Fruit fly (Drosophila melanogaster) whole organism, embryonic: ENCODE measurements around the gene CG15196.

Experiments
- CG10274 ChIP-seq: fragments of 200-800 bp; sonication (Bioruptor generic); optimal IDR thresholded peaks from 3 replicates; lab custom pipeline; 2017; ENCODE audit warnings: missing biosample characterization, mild to moderate bottlenecking, missing genetic modification characterization
- CG10321 ChIP-seq: fragments of 200-800 bp; sonication (Bioruptor generic); IDR thresholded peaks from 2 replicates; pipeline ENCODE4 v1.3.6; 2022; ENCODE audit warnings: missing biosample characterization, missing genetic modification characterization
- CG10959 ChIP-seq: fragments of 200-800 bp; sonication (Bioruptor generic); IDR thresholded peaks from 2 replicates; pipeline ENCODE4 v1.3.6; 2022; ENCODE audit warnings: missing biosample characterization, missing genetic modification characterization
- CG11560 ChIP-seq: fragments of 200-800 bp; sonication (Bioruptor generic); IDR thresholded peaks from 3 replicates; pipeline ENCODE4 v1.3.6; 2022; ENCODE audit warnings: missing biosample characterization, missing genetic modification characterization
- CG11695 ChIP-seq: fragments of 200-800 bp; sonication (Bioruptor generic); IDR thresholded peaks from 3 replicates; pipeline ENCODE4 v1.3.6; 2022; ENCODE audit warnings: missing biosample characterization, missing genetic modification characterization
- CG12659 ChIP-seq: fragments of 200-800 bp; sonication (Bioruptor generic); optimal IDR thresholded peaks from 3 replicates; lab custom pipeline; 2017; ENCODE audit warnings: mild to moderate bottlenecking, missing biosample characterization, missing genetic modification reagents, missing genetic modification characterization
- CG13287 ChIP-seq: fragments of 200-800 bp; sonication (Bioruptor generic); IDR thresholded peaks from 2 replicates; pipeline ENCODE4 v1.3.6; 2022; ENCODE audit warnings: missing biosample characterization, missing genetic modification characterization; ENCODE audit not compliant: partially characterized antibody
- CG14667 ChIP-seq: fragments of 200-800 bp; sonication (Bioruptor generic); IDR thresholded peaks from 2 replicates; pipeline ENCODE4 v1.3.6; 2022; ENCODE audit warnings: missing biosample characterization, missing genetic modification characterization
- CG15073 ChIP-seq: fragments of 200-800 bp; sonication (Bioruptor generic); optimal IDR thresholded peaks from 2 replicates; lab custom pipeline; 2016; ENCODE audit warnings: missing biosample characterization, missing genetic modification characterization
- CG15601 ChIP-seq: fragments of 200-800 bp; sonication (Bioruptor generic); optimal IDR thresholded peaks from 3 replicates; lab custom pipeline; 2019; ENCODE audit warnings: missing biosample characterization, mild to moderate bottlenecking, missing genetic modification characterization, moderate library complexity
- CG1602 ChIP-seq: fragments of 200-800 bp; sonication (Bioruptor generic); optimal IDR thresholded peaks from 3 replicates; lab custom pipeline; 2016; ENCODE audit warnings: missing biosample characterization, missing genetic modification characterization
- CG1603 ChIP-seq: fragments of 200-800 bp; sonication (Bioruptor generic); optimal IDR thresholded peaks from 2 replicates; lab custom pipeline; 2019; ENCODE audit warnings: missing biosample characterization, mild to moderate bottlenecking, missing genetic modification characterization, moderate library complexity
- CG17612 ChIP-seq: fragments of 200-800 bp; sonication (Bioruptor generic); IDR thresholded peaks from 2 replicates; pipeline ENCODE4 v1.3.6; 2022; ENCODE audit warnings: missing biosample characterization, missing genetic modification characterization
- CG18011 ChIP-seq: fragments of 200-800 bp; sonication (Bioruptor generic); optimal IDR thresholded peaks from 2 replicates; lab custom pipeline; 2017; ENCODE audit warnings: missing biosample characterization, missing genetic modification characterization, mild to moderate bottlenecking, moderate library complexity, missing genotype
- CG2129 ChIP-seq: fragments of 200-800 bp; sonication (Bioruptor generic); IDR thresholded peaks from 2 replicates; pipeline ENCODE4 v1.3.6; 2022; ENCODE audit warnings: missing biosample characterization, missing genetic modification characterization; ENCODE audit not compliant: partially characterized antibody
- CG2199 ChIP-seq: fragments of 200-800 bp; sonication (Bioruptor generic); IDR thresholded peaks from 3 replicates; pipeline ENCODE4 v1.3.6; 2022; ENCODE audit warnings: missing biosample characterization, missing genetic modification characterization
- CG3065 ChIP-seq: fragments of 200-800 bp; sonication (Bioruptor generic); optimal IDR thresholded peaks from 2 replicates; lab custom pipeline; 2016; ENCODE audit warnings: missing biosample characterization, missing genetic modification characterization
- CG33213 ChIP-seq: fragments of 200-800 bp; sonication (Bioruptor generic); optimal IDR thresholded peaks from 3 replicates; lab custom pipeline; 2016; ENCODE audit warnings: missing biosample characterization, missing genetic modification characterization
- CG43689 ChIP-seq: fragments of 200-800 bp; sonication (Bioruptor generic); IDR thresholded peaks from 2 replicates; pipeline ENCODE4 v1.3.6; 2022; ENCODE audit warnings: missing biosample characterization, missing genetic modification characterization
- CG6254 ChIP-seq: fragments of 200-800 bp; sonication (Bioruptor generic); optimal IDR thresholded peaks from 3 replicates; lab custom pipeline; 2017; ENCODE audit warnings: mild to moderate bottlenecking, missing biosample characterization, missing genetic modification reagents, missing genetic modification characterization
- CG7987 ChIP-seq: fragments of 200-800 bp; sonication (Bioruptor generic); optimal IDR thresholded peaks from 2 replicates; lab custom pipeline; 2018; ENCODE audit warnings: missing biosample characterization, mild to moderate bottlenecking, missing genetic modification characterization, moderate library complexity
- CG8388 ChIP-seq: fragments of 200-800 bp; sonication (Bioruptor generic); optimal IDR thresholded peaks from 2 replicates; lab custom pipeline; 2019; ENCODE audit warnings: missing biosample characterization, mild to moderate bottlenecking, missing genetic modification characterization, moderate library complexity
- Drgx ChIP-seq: fragments of 200-800 bp; sonication (Bioruptor generic); IDR thresholded peaks from 2 replicates; pipeline ENCODE4 v1.3.6; 2022; ENCODE audit warnings: missing biosample characterization, missing genetic modification characterization
- Ets97D ChIP-seq: fragments of 200-800 bp; sonication (Bioruptor generic); optimal IDR thresholded peaks from 3 replicates; lab custom pipeline; 2016; ENCODE audit warnings: missing biosample characterization, missing genetic modification characterization
- GATAe ChIP-seq: fragments of 200-800 bp; sonication (Bioruptor generic); conservative IDR thresholded peaks from 2 replicates; pipeline ENCODE4 v1.3.6; 2022; ENCODE audit warnings: missing biosample characterization, missing genetic modification characterization
- HLH4C ChIP-seq: fragments of 200-800 bp; sonication (Bioruptor generic); IDR thresholded peaks from 3 replicates; pipeline ENCODE4 v1.3.6; 2022; ENCODE audit warnings: missing biosample characterization, missing genetic modification characterization; ENCODE audit not compliant: partially characterized antibody
- Med ChIP-seq: fragments of 200-800 bp; sonication (Bioruptor generic); peaks from one replicate; lab custom pipeline; 2016; ENCODE audit warnings: missing biosample characterization, missing genetic modification characterization, mild to moderate bottlenecking, inconsistent platforms, moderate library complexity
- Side ChIP-seq: fragments of 200-800 bp; sonication (Bioruptor generic); optimal IDR thresholded peaks from 2 replicates; lab custom pipeline; 2016; ENCODE audit warnings: missing biosample characterization, missing genetic modification characterization
- Spps ChIP-seq: fragments of 200-800 bp; sonication (Bioruptor generic); optimal IDR thresholded peaks from 2 replicates; lab custom pipeline; 2018; ENCODE audit warnings: missing biosample characterization, mild to moderate bottlenecking, missing genetic modification characterization
- Vsx1 ChIP-seq: fragments of 200-800 bp; sonication (Bioruptor generic); optimal IDR thresholded peaks from 2 replicates; lab custom pipeline; 2017; ENCODE audit warnings: missing biosample characterization, mild to moderate bottlenecking, missing genetic modification characterization, missing genetic modification reagents
- Xbp1 ChIP-seq: fragments of 200-800 bp; sonication (Bioruptor generic); optimal IDR thresholded peaks from 3 replicates; lab custom pipeline; 2016; ENCODE audit warnings: missing biosample characterization, mild to moderate bottlenecking, missing genetic modification characterization
- az2 ChIP-seq: fragments of 200-800 bp; sonication (Bioruptor generic); optimal IDR thresholded peaks from 3 replicates; lab custom pipeline; 2016; ENCODE audit warnings: missing biosample characterization, missing genetic modification characterization
- bowl ChIP-seq: fragments of 200-800 bp; sonication (Bioruptor generic); IDR thresholded peaks from 2 replicates; pipeline ENCODE4 v1.3.6; 2022; ENCODE audit warnings: missing biosample characterization, missing genetic modification characterization
- caup ChIP-seq: fragments of 200-800 bp; sonication (Bioruptor generic); optimal IDR thresholded peaks from 3 replicates; lab custom pipeline; 2017; ENCODE audit warnings: missing biosample characterization, mild to moderate bottlenecking, missing genetic modification characterization, moderate library complexity; ENCODE audit not compliant: severe bottlenecking
- corto ChIP-seq: fragments of 200-800 bp; sonication (Bioruptor generic); optimal IDR thresholded peaks from 2 replicates; lab custom pipeline; 2016; ENCODE audit warnings: missing biosample characterization, mild to moderate bottlenecking, missing genetic modification characterization, moderate library complexity
- disco-r ChIP-seq: fragments of 200-800 bp; sonication (Bioruptor generic); optimal IDR thresholded peaks from 2 replicates; lab custom pipeline; 2016; ENCODE audit warnings: missing biosample characterization, missing genetic modification characterization
- dmrt99B ChIP-seq: fragments of 200-800 bp; sonication (Bioruptor generic); optimal IDR thresholded peaks from 2 replicates; lab custom pipeline; 2018; ENCODE audit warnings: missing biosample characterization, mild to moderate bottlenecking, missing genetic modification characterization, moderate library complexity
- dpn ChIP-seq, 2 experiments: fragments of 200-800 bp; sonication (Bioruptor generic); optimal IDR thresholded peaks; 3 replicates each; lab custom pipeline; 2016; ENCODE audit warnings: missing biosample characterization in 2 of 2, missing genetic modification characterization in 2 of 2
- eyg ChIP-seq: fragments of 200-800 bp; sonication (Bioruptor generic); optimal IDR thresholded peaks from 3 replicates; lab custom pipeline; 2016; ENCODE audit warnings: missing biosample characterization, missing genetic modification characterization
- gcm2 ChIP-seq: fragments of 200-800 bp; sonication (Bioruptor generic); optimal IDR thresholded peaks from 2 replicates; lab custom pipeline; 2016; ENCODE audit warnings: missing biosample characterization, missing genetic modification characterization
- gt ChIP-seq: fragments of 200-800 bp; sonication (Bioruptor generic); IDR thresholded peaks from 2 replicates; pipeline ENCODE4 v1.3.6; 2022; ENCODE audit warnings: missing biosample characterization, missing genetic modification characterization
- her ChIP-seq: fragments of 200-800 bp; sonication (Bioruptor generic); optimal IDR thresholded peaks from 2 replicates; lab custom pipeline; 2016; ENCODE audit warnings: missing biosample characterization, missing genetic modification characterization
- lmd ChIP-seq: fragments of 200-800 bp; sonication (Bioruptor generic); IDR thresholded peaks from 2 replicates; pipeline ENCODE4 v1.3.6; 2022; ENCODE audit warnings: missing biosample characterization, missing genetic modification characterization
- org-1 ChIP-seq: fragments of 200-800 bp; sonication (Bioruptor generic); optimal IDR thresholded peaks from 2 replicates; lab custom pipeline; 2017; ENCODE audit warnings: missing biosample characterization, missing genetic modification characterization
- peb ChIP-seq: fragments of 200-800 bp; sonication (Bioruptor generic); IDR thresholded peaks from 2 replicates; pipeline ENCODE4 v1.3.6; 2022; ENCODE audit warnings: missing biosample characterization, missing genetic modification characterization
- prd ChIP-seq, 3 experiments: fragments of >200 bp in 2 of 3; fragments of 200-800 bp in 1 of 3; sonication (Bioruptor generic) in 1 of 3; optimal IDR thresholded peaks in 2 of 3; IDR thresholded peaks in 1 of 3; 2 replicates in 2 of 3; 3 replicates in 1 of 3; pipeline versions ENCODE4 v1.3.6 to Lab custom; 2017 to 2022; ENCODE audit warnings: missing biosample characterization in 1 of 3, missing genetic modification characterization in 1 of 3
- sima ChIP-seq: fragments of 200-800 bp; sonication (Bioruptor generic); optimal IDR thresholded peaks from 2 replicates; lab custom pipeline; 2016; ENCODE audit warnings: missing biosample characterization, missing genetic modification characterization
- slp2 ChIP-seq: fragments of 200-800 bp; sonication (Bioruptor generic); optimal IDR thresholded peaks from 2 replicates; lab custom pipeline; 2016; ENCODE audit warnings: missing biosample characterization, missing genetic modification characterization
- tio ChIP-seq: fragments of 200-800 bp; sonication (Bioruptor generic); optimal IDR thresholded peaks from 2 replicates; lab custom pipeline; 2017; ENCODE audit warnings: missing biosample characterization, missing genetic modification characterization, inconsistent platforms
- twi ChIP-seq: fragments of 200-800 bp; optimal IDR thresholded peaks from 2 replicates; lab custom pipeline; 2019; ENCODE audit warnings: missing biosample characterization, mild to moderate bottlenecking, missing genetic modification characterization, moderate library complexity
- vfl ChIP-seq: fragments of 200-800 bp; sonication (Bioruptor generic); optimal IDR thresholded peaks from 2 replicates; lab custom pipeline; 2016; ENCODE audit warnings: missing biosample characterization, missing genetic modification characterization

CG15196 gene

DNA sequence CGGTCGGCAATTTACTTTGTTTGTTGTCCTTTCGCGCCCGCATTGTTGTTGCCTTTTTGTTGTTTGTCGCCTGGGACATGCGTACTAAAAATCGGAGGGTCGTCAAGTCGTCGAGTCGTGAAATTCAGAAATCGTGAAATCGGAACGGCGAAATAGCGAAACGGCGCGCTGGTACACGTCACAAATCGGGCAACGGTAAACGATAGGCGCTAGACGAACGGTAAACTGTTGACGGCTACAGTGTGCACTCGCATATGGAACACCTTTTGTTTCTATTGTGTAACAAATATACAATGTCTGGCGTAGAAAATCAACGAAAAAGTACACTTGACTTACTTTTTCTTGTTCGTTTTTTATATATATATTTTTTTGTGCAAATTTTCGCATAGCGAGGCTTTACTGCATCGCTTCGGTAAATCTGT lies 25.7 kb upstream of the CG15196 start (continued):
- TF ChIP-seq CG8388 (GFP tag; lab: Kevin White, UChicago) (no peak), CG17612 (peak; percentile 58), vfl (GFP tag; lab: Kevin White, UChicago) (peak; percentile 47), CG10274 (GFP tag; lab: Kevin White, UChicago) (peak; percentile 21), CG3065 (GFP tag; lab: Kevin White, UChicago) (no peak), CG2129 (no peak), caup (GFP tag; lab: Kevin White, UChicago) (peak; percentile 78), CG10959 (GFP tag; lab: Robert Waterston, UW) (no peak), Drgx (GFP tag; lab: Robert Waterston, UW) (peak; percentile 66), CG43689 (no peak), her (GFP tag; lab: Kevin White, UChicago) (no peak), GATAe (0 out of 2 replicates have a peak, but pooled peaks have one; percentile 21), org-1 (peak; percentile 54), CG11560 (tag; lab: Robert Waterston, UW) (peak; percentile 77; the same call in 2 of the 3 replicates), CG6254 (GFP tag; lab: Kevin White, UChicago) (no peak), CG1602 (peak; percentile 19), Med (peak; percentile 97), dpn (GFP tag; optimal IDR thresholded peaks at IDR 0.05; lab: Kevin White, UChicago) (peak; percentile 62 to 63), Ets97D (GFP tag; lab: Kevin White, UChicago) (peak; percentile 11), CG12659 (GFP tag; lab: Kevin White, UChicago) (peak; percentile 71), CG7987 (GFP tag; lab: Kevin White, UChicago) (no peak), corto (GFP tag; lab: Kevin White, UChicago) (no peak), Side (GFP tag; lab: Kevin White, UChicago) (peak; percentile 9), CG11695 (GFP tag; lab: Robert Waterston, UW) (peak; percentile 72; the same call in 2 of the 3 replicates), peb (GFP tag; lab: Robert Waterston, UW) (no peak), CG15601 (no peak), slp2 (GFP tag; lab: Kevin White, UChicago) (peak; percentile 31), tio (GFP tag; lab: Kevin White, UChicago) (peak; percentile 42), Xbp1 (GFP tag; lab: Kevin White, UChicago) (peak; percentile 73), CG1603 (tag; lab: Kevin White, UChicago) (no peak), lmd (peak; percentile 80), bowl (no peak), CG14667 (GFP tag; lab: Robert Waterston, UW) (peak; percentile 72), CG33213 (no peak), CG15073 (GFP tag; lab: Kevin White, UChicago) (no peak), az2 (GFP tag; lab: Kevin White, UChicago) (peak; percentile 21), Spps (tag; lab: Kevin White, UChicago) (no peak), disco-r (no peak), sima (no peak), eyg (GFP tag; lab: Kevin White, UChicago) (no peak), twi (tag; lab: Kevin White, UChicago) (no peak), Vsx1 (no peak), prd (optimal IDR thresholded peaks at IDR 0.05; lab: Kevin White, UChicago) (no peak), prd (GFP tag; IDR thresholded peaks at IDR 0.05; lab: Robert Waterston, UW) (peak; percentile 84), dmrt99B (tag; lab: Kevin White, UChicago) (peak; percentile 76), CG10321 (GFP tag; lab: Robert Waterston, UW) (peak; percentile 47; the same call in 1 of the 2 replicates), gt (GFP tag; lab: Robert Waterston, UW) (no peak), CG18011 (GFP tag; lab: Kevin White, UChicago) (peak; percentile 45), CG2199 (no peak), CG13287 (no peak), gcm2 (peak; percentile 31), HLH4C (no peak)
